Worm (Caenorhabditis elegans): ENCODE data around the gene F21D5.7.

Gene F21D5.7

DNA sequence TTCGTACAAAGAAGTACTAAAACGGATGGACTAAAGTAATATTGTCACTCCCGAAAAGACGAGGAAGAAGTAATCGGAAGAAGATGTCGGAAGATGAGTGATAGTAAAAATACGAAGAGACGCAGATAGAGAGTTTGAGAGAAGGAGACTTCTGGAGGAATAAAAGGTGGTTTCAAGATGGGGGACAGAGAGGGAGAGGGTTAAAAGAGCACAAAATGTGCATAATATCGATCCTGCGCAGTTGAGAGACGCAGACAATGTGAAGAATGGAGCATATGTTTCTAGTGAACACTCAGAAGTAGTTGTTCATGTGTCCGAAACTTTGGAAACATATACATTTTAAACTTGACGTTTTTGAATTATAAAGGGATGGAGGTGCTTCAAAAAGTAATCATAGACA, 19.0 kb upstream of the F21D5.7 start:
- peak; percentile 88 for TF ChIP-seq madf-10 (tag; optimal IDR thresholded peaks at IDR 0.05)
- TF ChIP-seq tbx-9 (tag; optimal IDR thresholded peaks at IDR 0.05; ENCODE audit: borderline replicate concordance) = no peak
- TF ChIP-seq F49E8.2 (tag; optimal IDR thresholded peaks at IDR 0.05; ENCODE audit: insufficient read depth) = no peak
- TF ChIP-seq hmg-1.2 (GFP tag; IDR thresholded peaks at IDR 0.05) = peak; percentile 60; the same call in 1 of the 2 replicates
- TF ChIP-seq lin-35 (GFP tag; optimal IDR thresholded peaks at IDR 0.05) = no peak
- TF ChIP-seq attf-5 (GFP tag; optimal IDR thresholded peaks at IDR 0.05) = no peak
- TF ChIP-seq F52B5.7 (tag; optimal IDR thresholded peaks at IDR 0.05) = no peak
- no peak for TF ChIP-seq mxl-1 (tag; optimal IDR thresholded peaks at IDR 0.05)
- no peak for TF ChIP-seq ztf-18 (tag; optimal IDR thresholded peaks at IDR 0.05)
- no peak for TF ChIP-seq attf-3 (GFP tag; conservative IDR thresholded peaks at IDR 0.05)
- no peak for TF ChIP-seq hmg-20 (GFP tag; IDR thresholded peaks at IDR 0.05)
- TF ChIP-seq die-1 (tag; optimal IDR thresholded peaks at IDR 0.05) = no peak

DNA sequence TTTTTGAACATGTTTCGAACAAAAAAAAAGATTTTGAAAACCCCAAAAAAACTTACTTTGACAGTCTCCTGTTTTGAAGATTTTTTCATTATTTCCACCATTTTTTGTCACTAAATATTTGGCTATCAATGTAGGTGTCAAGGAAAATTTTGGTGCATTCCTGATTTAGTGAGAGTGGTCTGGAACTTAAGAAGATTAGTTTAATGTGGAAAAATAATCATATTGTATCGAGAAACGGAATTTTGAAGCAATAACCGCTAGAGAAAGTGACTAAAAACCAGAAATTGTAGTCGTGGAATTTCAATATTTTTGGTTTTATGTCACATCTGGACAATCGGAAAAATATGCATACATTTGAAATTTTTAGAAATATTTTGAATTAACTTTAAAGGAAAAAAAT, 18.4 kb upstream of the F21D5.7 start, which contains the start of the genes F20C5.11 and klp-11:
TSS of gene F20C5.11 (minus strand) at position 101 of the 400 bp plus-strand sequence.
TSS of gene klp-11 (minus strand) at position 171 of the 400 bp plus-strand sequence.
- TF ChIP-seq lin-26 (GFP tag; IDR thresholded peaks at IDR 0.05) (no peak), madf-8 (GFP tag; conservative IDR thresholded peaks at IDR 0.05) (no peak), ekl-4 (GFP tag; IDR thresholded peaks at IDR 0.05) (no peak), rpc-1 (optimal IDR thresholded peaks at IDR 0.05) (no peak), rpc-1 (tag; optimal IDR thresholded peaks at IDR 0.05) (no peak), ceh-58 (GFP tag; IDR thresholded peaks at IDR 0.05) (no peak), ceh-91 (GFP tag; IDR thresholded peaks at IDR 0.05) (no peak)

DNA sequence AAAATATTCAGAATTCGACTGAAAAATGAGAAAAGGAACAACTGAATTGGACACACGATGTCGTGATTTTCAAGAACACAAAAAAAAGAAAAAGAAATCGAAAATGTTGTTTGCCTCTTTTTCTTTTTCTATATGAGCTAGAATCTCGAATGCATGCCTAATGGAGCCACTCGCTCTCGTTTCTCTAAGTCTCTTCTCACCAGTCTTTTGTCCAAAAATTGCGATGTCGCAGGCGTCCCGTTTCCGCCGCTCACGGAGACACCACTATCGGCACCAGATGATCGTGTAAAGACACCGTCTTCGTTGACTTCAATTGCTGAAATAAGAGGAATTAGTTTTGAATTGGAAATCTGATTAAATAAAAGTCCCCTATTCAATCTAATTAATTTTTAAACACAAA, 15.1 kb upstream of the F21D5.7 start:
- TF ChIP-seq nfya-2 (GFP tag; IDR thresholded peaks at IDR 0.05) (no peak), ztf-26 (tag; optimal IDR thresholded peaks at IDR 0.05) (no peak), somi-1 (GFP tag; optimal IDR thresholded peaks at IDR 0.05) (no peak), nhr-90 (tag; optimal IDR thresholded peaks at IDR 0.05) (no peak), hmg-1.2 (GFP tag; IDR thresholded peaks at IDR 0.05) (peak; percentile 47; the same call in 1 of the 2 replicates), nhr-179 (tag; optimal IDR thresholded peaks at IDR 0.05) (no peak), madf-10 (tag; optimal IDR thresholded peaks at IDR 0.05) (peak; percentile 99), tlf-1 (GFP tag; optimal IDR thresholded peaks at IDR 0.05) (no peak), gei-17 (GFP tag; optimal IDR thresholded peaks at IDR 0.05) (no peak), let-607 (tag; optimal IDR thresholded peaks at IDR 0.05) (no peak), ekl-4 (GFP tag; IDR thresholded peaks at IDR 0.05) (no peak), dpff-1 (tag; optimal IDR thresholded peaks at IDR 0.05) (no peak)

DNA sequence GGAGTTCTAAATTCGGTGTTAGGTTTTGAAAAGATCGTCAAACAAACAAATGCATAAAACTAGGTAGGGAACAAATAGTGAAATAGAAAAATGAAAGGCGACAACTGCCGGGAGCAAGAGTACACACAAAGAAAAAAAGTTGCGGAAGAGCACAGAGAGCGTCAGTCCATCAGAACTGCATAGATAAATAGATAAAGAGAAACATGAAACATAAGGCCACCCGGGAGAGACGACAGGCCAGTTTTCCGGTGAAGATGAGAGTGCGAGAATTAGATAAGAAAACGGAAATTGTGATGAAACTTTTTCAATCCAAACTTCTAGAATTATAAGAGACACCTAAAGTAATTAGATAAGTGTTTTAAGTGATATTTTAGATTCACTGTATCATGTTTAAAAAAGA, 14.2 kb upstream of the F21D5.7 start:
- TF ChIP-seq F23B12.7 (tag; optimal IDR thresholded peaks at IDR 0.05; ENCODE audit: insufficient read depth) = no peak
- peak; percentile 83 for TF ChIP-seq madf-10 (tag; optimal IDR thresholded peaks at IDR 0.05)
- TF ChIP-seq B0336.3 (GFP tag; IDR thresholded peaks at IDR 0.05) = no peak
- TF ChIP-seq nhr-80 (tag; optimal IDR thresholded peaks at IDR 0.05) = peak; percentile 74
- no peak for TF ChIP-seq ceh-79 (tag; optimal IDR thresholded peaks at IDR 0.05)
- no peak for TF ChIP-seq mxl-1 (tag; optimal IDR thresholded peaks at IDR 0.05)

DNA sequence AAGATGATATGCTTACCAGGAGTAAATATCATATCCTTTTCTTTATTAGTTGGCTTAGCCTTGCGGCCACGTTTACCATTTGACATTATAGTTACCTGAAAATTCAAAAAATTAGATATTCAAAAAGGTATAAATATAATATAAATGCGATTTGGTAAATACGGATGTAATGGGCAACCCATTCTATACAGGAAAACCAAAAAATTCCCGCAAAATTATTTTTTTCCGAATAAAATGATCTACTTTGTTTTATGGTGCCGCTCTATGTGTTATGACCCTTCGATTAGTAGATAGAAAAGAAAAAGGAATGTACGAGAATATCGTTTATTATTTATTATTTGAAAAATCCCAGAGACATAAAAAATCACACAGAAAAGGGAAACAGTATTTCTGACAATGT, 11.2 kb upstream of the F21D5.7 start, which contains the start of gene elli-1:
TSS of gene elli-1 (minus strand) at position 101 of the 400 bp plus-strand sequence.
- TF ChIP-seq gei-17 (GFP tag; optimal IDR thresholded peaks at IDR 0.05) (no peak), Y53F4B.3 (GFP tag; IDR thresholded peaks at IDR 0.05) (no peak), rpc-1 (optimal IDR thresholded peaks at IDR 0.05) (no peak), rpc-1 (tag; optimal IDR thresholded peaks at IDR 0.05) (no peak), rcor-1 (GFP tag; IDR thresholded peaks at IDR 0.05) (no peak), B0261.1 (tag; optimal IDR thresholded peaks at IDR 0.05) (no peak), nhr-90 (tag; optimal IDR thresholded peaks at IDR 0.05) (no peak), snpc-1.1 (tag; optimal IDR thresholded peaks at IDR 0.05; ENCODE audit: insufficient read depth) (no peak), hlh-26 (GFP tag; conservative IDR thresholded peaks at IDR 0.05) (no peak), bed-2 (GFP tag; IDR thresholded peaks at IDR 0.05) (no peak), efl-1 (GFP tag; optimal IDR thresholded peaks at IDR 0.05) (peak; percentile 53), C17E4.6 (GFP tag; IDR thresholded peaks at IDR 0.05) (no peak), T26A5.8 (tag; optimal IDR thresholded peaks at IDR 0.05) (no peak), dpl-1 (GFP tag; optimal IDR thresholded peaks at IDR 0.05) (peak; percentile 16), lin-54 (GFP tag; optimal IDR thresholded peaks at IDR 0.05) (no peak), Y79H2A.3 (GFP tag; conservative IDR thresholded peaks at IDR 0.05) (no peak)
